Fruit fly (Drosophila melanogaster) whole organism, embryonic: ENCODE data around the gene Dh31.

Experiments
- B-H2 ChIP-seq: fragments of 200-800 bp; sonication (Bioruptor generic); optimal IDR thresholded peaks from 2 replicates; lab custom pipeline; 2018; ENCODE audit warnings: missing biosample characterization, mild to moderate bottlenecking, missing genetic modification characterization
- Bgb ChIP-seq: fragments of 200-800 bp; sonication (Bioruptor generic); IDR thresholded peaks from 2 replicates; pipeline ENCODE4 v1.3.6; 2022; ENCODE audit warnings: missing biosample characterization, missing genetic modification characterization; ENCODE audit not compliant: partially characterized antibody
- CG11085 ChIP-seq: fragments of 200-800 bp; sonication (Bioruptor generic); IDR thresholded peaks from 2 replicates; pipeline ENCODE4 v1.3.6; 2022; ENCODE audit warnings: missing biosample characterization, missing genetic modification characterization
- CG11247 ChIP-seq: fragments of 200-800 bp; sonication (Bioruptor generic); IDR thresholded peaks from 2 replicates; pipeline ENCODE4 v1.3.6; 2022; ENCODE audit warnings: missing biosample characterization, missing genetic modification characterization
- CG13287 ChIP-seq: fragments of 200-800 bp; sonication (Bioruptor generic); IDR thresholded peaks from 2 replicates; pipeline ENCODE4 v1.3.6; 2022; ENCODE audit warnings: missing biosample characterization, missing genetic modification characterization; ENCODE audit not compliant: partially characterized antibody
- CG13296 ChIP-seq: fragments of 200-800 bp; sonication (Bioruptor generic); optimal IDR thresholded peaks from 3 replicates; lab custom pipeline; 2018; ENCODE audit warnings: missing biosample characterization, mild to moderate bottlenecking, missing genetic modification characterization
- CG13775 ChIP-seq: fragments of 200-800 bp; sonication (Bioruptor generic); optimal IDR thresholded peaks from 3 replicates; lab custom pipeline; 2017; ENCODE audit warnings: missing biosample characterization, mild to moderate bottlenecking, missing genetic modification characterization
- CG14667 ChIP-seq: fragments of 200-800 bp; sonication (Bioruptor generic); IDR thresholded peaks from 2 replicates; pipeline ENCODE4 v1.3.6; 2022; ENCODE audit warnings: missing biosample characterization, missing genetic modification characterization
- CG14860 ChIP-seq: fragments of 200-800 bp; sonication (Bioruptor generic); IDR thresholded peaks from 3 replicates; pipeline ENCODE4 v1.3.6; 2022; ENCODE audit warnings: missing biosample characterization, missing genetic modification characterization; ENCODE audit not compliant: partially characterized antibody
- CG1529 ChIP-seq: fragments of 200-800 bp; sonication (Bioruptor generic); optimal IDR thresholded peaks from 3 replicates; lab custom pipeline; 2018; ENCODE audit warnings: missing biosample characterization, missing genetic modification characterization
- CG15479 ChIP-seq: fragments of 200-800 bp; sonication (Bioruptor generic); optimal IDR thresholded peaks from 3 replicates; lab custom pipeline; 2019; ENCODE audit warnings: missing biosample characterization, mild to moderate bottlenecking, missing genetic modification characterization, moderate library complexity
- CG16813 ChIP-seq: fragments of 200-800 bp; sonication (Bioruptor generic); IDR thresholded peaks from 3 replicates; pipeline ENCODE4 v1.3.6; 2022; ENCODE audit warnings: missing biosample characterization, missing genetic modification characterization; ENCODE audit not compliant: partially characterized antibody
- CG17568 ChIP-seq: fragments of 200-800 bp; sonication (Bioruptor generic); optimal IDR thresholded peaks from 2 replicates; lab custom pipeline; 2018; ENCODE audit warnings: missing biosample characterization, mild to moderate bottlenecking, missing genetic modification characterization, moderate library complexity
- CG1832 ChIP-seq: fragments of 200-800 bp; sonication (Bioruptor generic); optimal IDR thresholded peaks from 2 replicates; lab custom pipeline; 2017; ENCODE audit warnings: missing biosample characterization, mild to moderate bottlenecking, missing genetic modification characterization, inconsistent platforms
- CG34224 ChIP-seq: fragments of 200-800 bp; sonication (Bioruptor generic); IDR thresholded peaks from 3 replicates; pipeline ENCODE4 v1.3.6; 2022; ENCODE audit warnings: missing biosample characterization, missing genetic modification characterization; ENCODE audit not compliant: partially characterized antibody
- CG34376 ChIP-seq: fragments of 200-800 bp; sonication (Bioruptor generic); optimal IDR thresholded peaks from 2 replicates; lab custom pipeline; 2018; ENCODE audit warnings: missing biosample characterization, mild to moderate bottlenecking, missing genetic modification characterization
- CG42726 ChIP-seq: fragments of 200-800 bp; sonication (Bioruptor generic); IDR thresholded peaks from 2 replicates; pipeline ENCODE4 v1.3.6; 2022; ENCODE audit warnings: missing biosample characterization, missing genetic modification characterization; ENCODE audit not compliant: partially characterized antibody
- CG6254 ChIP-seq: fragments of 200-800 bp; sonication (Bioruptor generic); optimal IDR thresholded peaks from 3 replicates; lab custom pipeline; 2017; ENCODE audit warnings: mild to moderate bottlenecking, missing biosample characterization, missing genetic modification reagents, missing genetic modification characterization
- CG7963 ChIP-seq: fragments of 200-800 bp; sonication (Bioruptor generic); IDR thresholded peaks from 3 replicates; pipeline ENCODE4 v1.3.6; 2022; ENCODE audit warnings: missing biosample characterization, missing genetic modification characterization; ENCODE audit not compliant: partially characterized antibody
- CTCF ChIP-seq: fragments of 200-800 bp; sonication (Bioruptor generic); optimal IDR thresholded peaks from 2 replicates; lab custom pipeline; 2017; ENCODE audit warnings: missing biosample characterization, mild to moderate bottlenecking, missing genetic modification characterization, moderate library complexity
- CkIIα-i1 ChIP-seq: fragments of 200-800 bp; sonication (Bioruptor generic); IDR thresholded peaks from 2 replicates; pipeline ENCODE4 v1.3.6; 2022; ENCODE audit warnings: missing biosample characterization, missing genetic modification characterization
- CoRest ChIP-seq: fragments of 200-800 bp; sonication (Bioruptor generic); optimal IDR thresholded peaks from 3 replicates; lab custom pipeline; 2018; ENCODE audit warnings: missing biosample characterization, mild to moderate bottlenecking, missing genetic modification characterization, moderate library complexity
- E2f1 ChIP-seq: fragments of 200-800 bp; sonication (Bioruptor generic); IDR thresholded peaks from 2 replicates; pipeline ENCODE4 v1.3.6; 2022; ENCODE audit warnings: missing biosample characterization, missing genetic modification characterization
- HLH4C ChIP-seq: fragments of 200-800 bp; sonication (Bioruptor generic); IDR thresholded peaks from 3 replicates; pipeline ENCODE4 v1.3.6; 2022; ENCODE audit warnings: missing biosample characterization, missing genetic modification characterization; ENCODE audit not compliant: partially characterized antibody
- HmgZ ChIP-seq: fragments of 200-800 bp; sonication (Bioruptor generic); optimal IDR thresholded peaks from 2 replicates; lab custom pipeline; 2018; ENCODE audit warnings: missing biosample characterization, mild to moderate bottlenecking, missing genetic modification characterization
- Scr ChIP-seq: fragments of 200-800 bp; sonication (Bioruptor generic); IDR thresholded peaks from 2 replicates; pipeline ENCODE4 v1.3.6; 2022; ENCODE audit warnings: missing biosample characterization, missing genetic modification characterization; ENCODE audit not compliant: partially characterized antibody
- TFAM ChIP-seq: fragments of 200-800 bp; sonication (Bioruptor generic); optimal IDR thresholded peaks from 2 replicates; lab custom pipeline; 2017; ENCODE audit warnings: missing biosample characterization, missing genetic modification characterization, inconsistent platforms
- amos ChIP-seq: fragments of 200-800 bp; sonication (Bioruptor generic); IDR thresholded peaks from 2 replicates; pipeline ENCODE4 v1.3.6; 2022; ENCODE audit warnings: missing biosample characterization, missing genetic modification characterization; ENCODE audit not compliant: partially characterized antibody
- ato ChIP-seq: fragments of 200-800 bp; sonication (Bioruptor generic); IDR thresholded peaks from 2 replicates; pipeline ENCODE4 v1.3.6; 2022; ENCODE audit warnings: missing biosample characterization, missing genetic modification characterization; ENCODE audit not compliant: partially characterized antibody
- corto ChIP-seq: fragments of 200-800 bp; sonication (Bioruptor generic); optimal IDR thresholded peaks from 2 replicates; lab custom pipeline; 2016; ENCODE audit warnings: missing biosample characterization, mild to moderate bottlenecking, missing genetic modification characterization, moderate library complexity
- cwo ChIP-seq: fragments of 200-800 bp; sonication (Bioruptor generic); optimal IDR thresholded peaks from 3 replicates; lab custom pipeline; 2017; ENCODE audit warnings: missing biosample characterization, missing genetic modification characterization, mild to moderate bottlenecking, moderate library complexity, missing genetic modification reagents
- dysf ChIP-seq: fragments of 200-800 bp; sonication (Bioruptor generic); IDR thresholded peaks from 3 replicates; pipeline ENCODE4 v1.3.6; 2022; ENCODE audit warnings: missing biosample characterization, missing genetic modification characterization
- hb ChIP-seq: fragments of 200-800 bp; sonication (Bioruptor generic); IDR thresholded peaks from 3 replicates; pipeline ENCODE4 v1.3.6; 2022; ENCODE audit warnings: missing biosample characterization, missing genetic modification characterization; ENCODE audit not compliant: partially characterized antibody
- hkb ChIP-seq, 2 experiments: fragments of 200-800 bp in 1 of 2; fragments of >200 bp in 1 of 2; sonication (Bioruptor generic) in 1 of 2; IDR thresholded peaks in 1 of 2; optimal IDR thresholded peaks in 1 of 2; 2 replicates each; pipeline versions ENCODE4 v1.3.6 to Lab custom; 2017 to 2022; ENCODE audit warnings: missing biosample characterization in 1 of 2, missing genetic modification characterization in 1 of 2
- knrl ChIP-seq: fragments of 200-800 bp; sonication (Bioruptor generic); IDR thresholded peaks from 3 replicates; pipeline ENCODE4 v1.3.6; 2022; ENCODE audit warnings: missing biosample characterization, missing genetic modification characterization; ENCODE audit not compliant: partially characterized antibody
- pan ChIP-seq, 4 experiments: fragments of >200 bp in 3 of 4; fragments of 200-800 bp in 1 of 4; sonication (Bioruptor generic) in 1 of 4; optimal IDR thresholded peaks in 3 of 4; IDR thresholded peaks in 1 of 4; 2 replicates each; pipeline versions ENCODE4 v1.3.6 to Lab custom; 2017 to 2022; ENCODE audit warnings: missing biosample characterization in 2 of 4, missing genetic modification characterization in 2 of 4, mixed read lengths in 1 of 4
- sd ChIP-seq: fragments of 200-800 bp; sonication (Bioruptor generic); optimal IDR thresholded peaks from 3 replicates; lab custom pipeline; 2018; ENCODE audit warnings: missing biosample characterization, mild to moderate bottlenecking, missing genetic modification characterization, moderate library complexity
- sens ChIP-seq: fragments of 200-800 bp; sonication (Bioruptor generic); peaks from one replicate; lab custom pipeline; 2016; ENCODE audit warnings: missing biosample characterization, missing genetic modification characterization
- sqz ChIP-seq: fragments of 200-800 bp; sonication (Bioruptor generic); optimal IDR thresholded peaks from 3 replicates; lab custom pipeline; 2018; ENCODE audit warnings: missing biosample characterization, mild to moderate bottlenecking, missing genetic modification characterization
- sug ChIP-seq: fragments of 200-800 bp; optimal IDR thresholded peaks from 2 replicates; lab custom pipeline; 2019; ENCODE audit warnings: missing biosample characterization, mild to moderate bottlenecking, missing genetic modification characterization, moderate library complexity
- tio ChIP-seq: fragments of 200-800 bp; sonication (Bioruptor generic); optimal IDR thresholded peaks from 2 replicates; lab custom pipeline; 2017; ENCODE audit warnings: missing biosample characterization, missing genetic modification characterization, inconsistent platforms
- tna ChIP-seq: fragments of 200-800 bp; sonication (Bioruptor generic); IDR thresholded peaks from 2 replicates; pipeline ENCODE4 v1.3.6; 2022; ENCODE audit warnings: missing biosample characterization, missing genetic modification characterization; ENCODE audit not compliant: partially characterized antibody
- unc-4 ChIP-seq: fragments of 200-800 bp; sonication (Bioruptor generic); IDR thresholded peaks from 2 replicates; pipeline ENCODE4 v1.3.6; 2022; ENCODE audit warnings: missing biosample characterization, missing genetic modification characterization; ENCODE audit not compliant: partially characterized antibody
- vnd ChIP-seq: fragments of 200-800 bp; sonication (Bioruptor generic); IDR thresholded peaks from 3 replicates; pipeline ENCODE4 v1.3.6; 2022; ENCODE audit warnings: missing biosample characterization, missing genetic modification characterization; ENCODE audit not compliant: partially characterized antibody

Dh31 gene

dm6 chr2L:8485562-8485961 is 21.1 kb downstream of the Dh31 start (continued):
- TF ChIP-seq pan (optimal IDR thresholded peaks at IDR 0.05; lab: Kevin White, UChicago) (no peak), pan (GFP tag; optimal IDR thresholded peaks at IDR 0.05 in 1 of 2, IDR thresholded peaks at IDR 0.05 in 1 of 2) (peak in 1 of 2 experiments; percentile 11), CG34376 (GFP tag; lab: Kevin White, UChicago) (peak; percentile 29), CG34224 (GFP tag; lab: Robert Waterston, UW) (peak; percentile 57; the same call in 2 of the 3 replicates), CG1529 (GFP tag; lab: Kevin White, UChicago) (no peak), corto (GFP tag; lab: Kevin White, UChicago) (no peak), vnd (GFP tag; lab: Robert Waterston, UW) (peak; percentile 37; the same call in 1 of the 3 replicates), CG13775 (GFP tag; lab: Kevin White, UChicago) (no peak), B-H2 (no peak), unc-4 (peak; percentile 39; the same call in 1 of the 2 replicates), sug (tag; lab: Kevin White, UChicago) (peak; percentile 1), CG42726 (peak; percentile 89), Bgb (GFP tag; lab: Robert Waterston, UW) (peak; percentile 78), CG13287 (GFP tag; lab: Robert Waterston, UW) (peak; percentile 50; the same call in 1 of the 2 replicates), HmgZ (tag; lab: Kevin White, UChicago) (peak; percentile 50), amos (GFP tag; lab: Robert Waterston, UW) (peak; percentile 63), cwo (GFP tag; lab: Kevin White, UChicago) (no peak), CoRest (tag; lab: Kevin White, UChicago) (no peak), CG6254 (no peak), knrl (peak; percentile 34; the same call in 1 of the 3 replicates), CG1832 (no peak), hkb (optimal IDR thresholded peaks at IDR 0.05; lab: Kevin White, UChicago) (no peak), hkb (GFP tag; IDR thresholded peaks at IDR 0.05; lab: Robert Waterston, UW) (no peak), CG11247 (no peak)

- TF ChIP-seq CG16813 (GFP tag; lab: Robert Waterston, UW): peak; percentile 83
- no peak for TF ChIP-seq sqz
- TF ChIP-seq ato: peak; percentile 47
- no peak for TF ChIP-seq CG1529 (GFP tag; lab: Kevin White, UChicago)
- TF ChIP-seq CkIIα-i1 (GFP tag; lab: Robert Waterston, UW): no peak
- 0 out of 3 replicates have a peak, but pooled peaks have one; percentile 50 for TF ChIP-seq hb (GFP tag; lab: Robert Waterston, UW)
- no peak for TF ChIP-seq CG11085 (GFP tag; lab: Robert Waterston, UW)
- TF ChIP-seq Bgb (GFP tag; lab: Robert Waterston, UW): peak; percentile 68
- TF ChIP-seq HLH4C (GFP tag; lab: Robert Waterston, UW): peak; percentile 68
- TF ChIP-seq CG13296 (GFP tag; lab: Kevin White, UChicago): no peak
- peak; percentile 81 for TF ChIP-seq sens (GFP tag; lab: Kevin White, UChicago)
- TF ChIP-seq CTCF: peak; percentile 26
- peak; percentile 60 for TF ChIP-seq CG14860 (GFP tag; lab: Robert Waterston, UW)
- peak; percentile 65 for TF ChIP-seq Scr
- TF ChIP-seq CG14667: no peak
- peak; percentile 65; the same call in 1 of the 3 replicates for TF ChIP-seq CG7963 (GFP tag; lab: Robert Waterston, UW)
- TF ChIP-seq CG15479: peak; percentile 54
- peak; percentile 58; the same call in 1 of the 2 replicates for TF ChIP-seq tna (GFP tag; lab: Robert Waterston, UW)
- TF ChIP-seq dysf (GFP tag; lab: Robert Waterston, UW): no peak
- peak; percentile 0 for TF ChIP-seq sd (tag; lab: Kevin White, UChicago)
- peak; percentile 13; the same call in 1 of the 2 replicates for TF ChIP-seq CG13287 (GFP tag; lab: Robert Waterston, UW)
- no peak for TF ChIP-seq CG17568
- TF ChIP-seq vnd (GFP tag; lab: Robert Waterston, UW): peak; percentile 49; the same call in 1 of the 3 replicates
- no peak for TF ChIP-seq TFAM (GFP tag; lab: Kevin White, UChicago)
- TF ChIP-seq tio (GFP tag; lab: Kevin White, UChicago): no peak
- TF ChIP-seq E2f1 (GFP tag; lab: Robert Waterston, UW): no peak
Measured at dm6 chr2L:8481623-8482424, 24.8 kb downstream of the Dh31 start, which contains the start of gene CG43796. Gene CG43796 (plus strand): TSS chr2L:8482374.
